Fruit fly (Drosophila melanogaster) whole organism, prepupa: ENCODE results near the gene mod.

ENCODE experiments used
- CG10631 ChIP-seq: fragments of 200-800 bp; sonication (Bioruptor generic); optimal IDR thresholded peaks from 2 replicates; lab custom pipeline; 2016; ENCODE audit warnings: missing biosample characterization, missing genetic modification characterization
- CG10669 ChIP-seq: fragments of 200-800 bp; sonication (Bioruptor generic); optimal IDR thresholded peaks from 3 replicates; lab custom pipeline; 2018; ENCODE audit warnings: missing biosample characterization, mild to moderate bottlenecking, missing genetic modification characterization, moderate library complexity
- CG11294 ChIP-seq: fragments of 200-800 bp; sonication (Bioruptor generic); IDR thresholded peaks from 2 replicates; pipeline ENCODE4 v1.3.6; 2022; ENCODE audit warnings: missing biosample characterization, missing genetic modification characterization
- CG11762 ChIP-seq: fragments of 200-800 bp; sonication (Bioruptor generic); optimal IDR thresholded peaks from 3 replicates; lab custom pipeline; 2016; ENCODE audit warnings: missing biosample characterization, missing genetic modification characterization; ENCODE audit not compliant: insufficient read depth
- CG11902 ChIP-seq: fragments of 200-800 bp; sonication (Bioruptor generic); optimal IDR thresholded peaks from 3 replicates; lab custom pipeline; 2016; ENCODE audit warnings: missing biosample characterization, missing genetic modification characterization
- CG15336 ChIP-seq: fragments of 200-800 bp; sonication (Bioruptor generic); IDR thresholded peaks from 2 replicates; pipeline ENCODE4 v1.3.6; 2022; ENCODE audit warnings: missing biosample characterization, missing genetic modification characterization
- CG1621 ChIP-seq: fragments of 200-800 bp; sonication (Bioruptor generic); optimal IDR thresholded peaks from 3 replicates; lab custom pipeline; 2018; ENCODE audit warnings: missing biosample characterization, mild to moderate bottlenecking, missing genetic modification characterization
- CG3032 ChIP-seq: fragments of 200-800 bp; optimal IDR thresholded peaks from 2 replicates; lab custom pipeline; 2019; ENCODE audit warnings: missing biosample characterization, mild to moderate bottlenecking, missing genetic modification characterization, moderate library complexity
- CG31627 ChIP-seq: fragments of 200-800 bp; sonication (Bioruptor generic); optimal IDR thresholded peaks from 3 replicates; lab custom pipeline; 2016; ENCODE audit warnings: missing biosample characterization, missing genetic modification characterization
- CG34406 ChIP-seq: fragments of 200-800 bp; sonication (Bioruptor generic); optimal IDR thresholded peaks from 3 replicates; lab custom pipeline; 2016; ENCODE audit warnings: missing biosample characterization, missing genetic modification characterization
- CG3919 ChIP-seq: fragments of 200-800 bp; sonication (Bioruptor generic); optimal IDR thresholded peaks from 3 replicates; lab custom pipeline; 2016; ENCODE audit warnings: missing biosample characterization, missing genetic modification characterization
- CG4318 ChIP-seq: fragments of 200-800 bp; sonication (Bioruptor generic); optimal IDR thresholded peaks from 3 replicates; lab custom pipeline; 2017; ENCODE audit warnings: missing biosample characterization, mild to moderate bottlenecking, missing genetic modification characterization
- CG6163 ChIP-seq: fragments of 200-800 bp; sonication (Bioruptor generic); IDR thresholded peaks from 3 replicates; pipeline ENCODE4 v1.3.6; 2022; ENCODE audit warnings: missing biosample characterization, missing genetic modification characterization
- CG6276 ChIP-seq: fragments of 200-800 bp; sonication (Bioruptor generic); optimal IDR thresholded peaks from 2 replicates; lab custom pipeline; 2017; ENCODE audit warnings: missing biosample characterization, mild to moderate bottlenecking, missing genetic modification characterization
- CG6792 ChIP-seq: fragments of 200-800 bp; sonication (Bioruptor generic); optimal IDR thresholded peaks from 3 replicates; lab custom pipeline; 2016; ENCODE audit warnings: missing biosample characterization, missing genetic modification characterization
- CG6808 ChIP-seq: fragments of 200-800 bp; sonication (Bioruptor generic); optimal IDR thresholded peaks from 3 replicates; lab custom pipeline; 2017; ENCODE audit warnings: missing biosample characterization, missing genetic modification characterization, mild to moderate bottlenecking, moderate library complexity, missing genetic modification reagents
- CG6854 ChIP-seq: fragments of 200-800 bp; sonication (Bioruptor generic); optimal IDR thresholded peaks from 2 replicates; lab custom pipeline; 2017; ENCODE audit warnings: missing biosample characterization, mild to moderate bottlenecking, missing genetic modification characterization
- CG7368 ChIP-seq: fragments of 200-800 bp; sonication (Bioruptor generic); optimal IDR thresholded peaks from 3 replicates; lab custom pipeline; 2016; ENCODE audit warnings: missing biosample characterization, missing genetic modification characterization
- CG8119 ChIP-seq: fragments of 200-800 bp; sonication (Bioruptor generic); IDR thresholded peaks from 3 replicates; pipeline ENCODE4 v1.3.6; 2022; ENCODE audit warnings: missing biosample characterization, missing genetic modification characterization
- CG8319 ChIP-seq: fragments of 200-800 bp; sonication (Bioruptor generic); optimal IDR thresholded peaks from 3 replicates; lab custom pipeline; 2016; ENCODE audit warnings: missing biosample characterization, missing genetic modification characterization
- Eip75B ChIP-seq: fragments of 200-800 bp; sonication (Bioruptor generic); optimal IDR thresholded peaks from 3 replicates; lab custom pipeline; 2016; ENCODE audit warnings: missing biosample characterization, missing genetic modification characterization
- Ets21C ChIP-seq: fragments of 200-800 bp; sonication (Bioruptor generic); optimal IDR thresholded peaks from 3 replicates; lab custom pipeline; 2016; ENCODE audit warnings: missing biosample characterization, missing genetic modification characterization
- Ets96B ChIP-seq: fragments of 200-800 bp; optimal IDR thresholded peaks from 2 replicates; lab custom pipeline; 2019; ENCODE audit warnings: missing biosample characterization, mild to moderate bottlenecking, missing genetic modification characterization, moderate library complexity
- Gug ChIP-seq: fragments of 200-800 bp; sonication (Bioruptor generic); IDR thresholded peaks from 2 replicates; pipeline ENCODE4 v1.3.6; 2022; ENCODE audit warnings: missing biosample characterization, missing genetic modification characterization
- Hr38 ChIP-seq: sonication (Bioruptor generic); optimal IDR thresholded peaks from 2 replicates; lab custom pipeline; 2016; ENCODE audit warnings: missing biosample characterization, missing genetic modification characterization
- Hr4 ChIP-seq: fragments of 200-800 bp; sonication (Bioruptor generic); optimal IDR thresholded peaks from 3 replicates; lab custom pipeline; 2016; ENCODE audit warnings: missing biosample characterization, missing genetic modification characterization
- Lpt ChIP-seq: fragments of 200-800 bp; sonication (Bioruptor generic); optimal IDR thresholded peaks from 3 replicates; lab custom pipeline; 2016; ENCODE audit warnings: missing biosample characterization, missing genetic modification characterization
- Met ChIP-seq: fragments of 200-800 bp; sonication (Bioruptor generic); optimal IDR thresholded peaks from 3 replicates; lab custom pipeline; 2016; ENCODE audit warnings: missing biosample characterization, missing genetic modification characterization
- OdsH ChIP-seq: fragments of 200-800 bp; sonication (Bioruptor generic); optimal IDR thresholded peaks from 3 replicates; lab custom pipeline; 2016; ENCODE audit warnings: missing biosample characterization, missing genetic modification characterization
- Sox14 ChIP-seq: fragments of 200-800 bp; sonication (Bioruptor generic); optimal IDR thresholded peaks from 3 replicates; lab custom pipeline; 2016; ENCODE audit warnings: missing biosample characterization, missing genetic modification characterization
- Sox15 ChIP-seq: fragments of 200-800 bp; sonication (Bioruptor generic); optimal IDR thresholded peaks from 3 replicates; lab custom pipeline; 2016; ENCODE audit warnings: missing biosample characterization, missing genetic modification characterization
- cyc ChIP-seq: fragments of 200-800 bp; sonication (Bioruptor generic); optimal IDR thresholded peaks from 3 replicates; lab custom pipeline; 2016; ENCODE audit warnings: missing biosample characterization, missing genetic modification characterization
- dsx ChIP-seq: fragments of 200-800 bp; optimal IDR thresholded peaks from 3 replicates; lab custom pipeline; 2019; ENCODE audit warnings: missing biosample characterization, mild to moderate bottlenecking, missing genetic modification characterization, moderate library complexity; ENCODE audit not compliant: poor library complexity, severe bottlenecking
- eg ChIP-seq: fragments of 200-800 bp; sonication (Bioruptor generic); IDR thresholded peaks from 3 replicates; pipeline ENCODE4 v1.3.6; 2022; ENCODE audit warnings: missing biosample characterization, missing genetic modification characterization
- fd59A ChIP-seq: fragments of 200-800 bp; sonication (Bioruptor generic); optimal IDR thresholded peaks from 2 replicates; lab custom pipeline; 2017; ENCODE audit warnings: missing biosample characterization, mild to moderate bottlenecking, missing genetic modification characterization, missing genetic modification reagents
- fd85E ChIP-seq: fragments of 200-800 bp; sonication (Bioruptor generic); optimal IDR thresholded peaks from 3 replicates; lab custom pipeline; 2016; ENCODE audit warnings: missing biosample characterization, missing genetic modification characterization
- fkh ChIP-seq: fragments of 200-800 bp; sonication (Bioruptor generic); optimal IDR thresholded peaks from 3 replicates; lab custom pipeline; 2017; ENCODE audit warnings: missing biosample characterization, mild to moderate bottlenecking, missing genetic modification characterization, moderate library complexity
- net ChIP-seq: fragments of 200-800 bp; sonication (Bioruptor generic); optimal IDR thresholded peaks from 3 replicates; lab custom pipeline; 2016; ENCODE audit warnings: missing biosample characterization, missing genetic modification characterization
- pdm3 ChIP-seq: fragments of 200-800 bp; sonication (Bioruptor generic); optimal IDR thresholded peaks from 3 replicates; lab custom pipeline; 2016; ENCODE audit warnings: missing biosample characterization, missing genetic modification characterization
- ss ChIP-seq, 2 experiments: fragments of 200-800 bp; sonication (Bioruptor generic); optimal IDR thresholded peaks; 2 replicates in 1 of 2; 3 replicates in 1 of 2; lab custom pipeline; 2017 to 2018; ENCODE audit warnings: mild to moderate bottlenecking in 2 of 2, missing biosample characterization in 2 of 2, missing genetic modification characterization in 2 of 2, moderate library complexity in 1 of 2
- vri ChIP-seq: fragments of 200-800 bp; sonication (Bioruptor generic); optimal IDR thresholded peaks from 3 replicates; lab custom pipeline; 2016; ENCODE audit warnings: missing biosample characterization, mild to moderate bottlenecking, missing genetic modification characterization

mod gene

DNA sequence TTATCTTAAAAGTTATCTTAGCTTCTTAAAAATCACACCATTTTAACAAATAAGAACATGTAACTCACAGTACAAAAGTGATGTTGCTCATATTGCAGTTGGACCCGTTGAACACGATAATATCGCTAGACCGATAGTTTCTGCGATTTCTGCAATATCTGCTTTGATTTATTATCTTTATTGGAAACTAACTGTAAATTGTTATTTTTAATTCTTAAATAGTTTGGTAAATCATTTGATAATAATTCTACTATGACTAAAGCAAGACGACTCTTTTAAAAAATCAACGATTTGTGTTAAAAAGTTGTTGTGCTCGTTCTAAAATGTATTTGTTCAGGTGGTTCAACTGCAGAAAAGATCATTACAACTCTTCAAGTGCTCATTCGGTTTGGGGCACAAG is 5.2 kb upstream of the mod start:
- TF ChIP-seq CG11762 (GFP tag; lab: Kevin White, UChicago) (no peak), CG8319 (no peak), eg (GFP tag; lab: Robert Waterston, UW) (no peak), OdsH (GFP tag; lab: Kevin White, UChicago) (no peak), fd85E (no peak), Eip75B (GFP tag; lab: Kevin White, UChicago) (no peak)

DNA sequence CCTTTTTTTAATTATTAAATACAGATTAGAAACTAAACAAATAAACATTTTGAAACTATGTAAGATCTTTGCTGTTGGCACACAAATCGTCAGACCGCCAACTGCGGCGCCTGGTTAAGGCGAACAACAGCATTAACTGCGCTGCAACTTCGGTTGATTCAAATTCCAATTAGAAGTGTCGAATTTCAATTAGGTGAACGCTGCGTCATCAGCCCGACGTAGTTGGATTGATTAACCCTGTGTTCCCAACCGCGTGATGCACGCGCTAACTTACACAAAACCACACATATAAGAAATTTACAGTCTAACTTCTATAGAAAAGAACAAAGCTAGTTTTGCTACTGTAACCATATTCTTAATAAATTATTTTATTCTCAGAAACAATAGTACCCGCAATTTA is 1.2 kb upstream of the mod start:
- TF ChIP-seq Hr38: no peak
- no peak for TF ChIP-seq cyc
- TF ChIP-seq CG10631 (GFP tag; lab: Kevin White, UChicago): no peak
- no peak for TF ChIP-seq CG11762 (GFP tag; lab: Kevin White, UChicago)
- TF ChIP-seq Ets21C (GFP tag; lab: Kevin White, UChicago): no peak
- TF ChIP-seq Sox15 (GFP tag; lab: Kevin White, UChicago): no peak
- TF ChIP-seq CG11902 (GFP tag; lab: Kevin White, UChicago): no peak
- TF ChIP-seq CG6854 (GFP tag; lab: Kevin White, UChicago): no peak
- TF ChIP-seq CG6808: no peak
- no peak for TF ChIP-seq Eip75B (GFP tag; lab: Kevin White, UChicago)
- no peak for TF ChIP-seq CG15336 (GFP tag; lab: Robert Waterston, UW)

DNA sequence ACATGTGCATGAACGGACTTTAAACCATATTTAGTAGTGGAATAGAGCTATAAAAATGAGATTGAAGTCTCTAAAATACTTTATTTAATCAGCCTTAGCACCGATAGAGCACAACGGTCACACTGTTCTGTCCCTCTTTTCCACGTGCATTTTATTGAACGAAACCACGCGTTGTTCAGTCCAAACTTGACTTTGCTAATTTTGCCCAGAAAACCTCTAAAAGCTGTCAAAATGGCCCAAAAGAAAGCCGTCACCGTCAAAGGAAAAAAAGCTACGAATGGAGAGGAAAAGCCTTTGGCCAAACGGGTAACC is 600 bp downstream of the mod start:
- TF ChIP-seq Lpt (GFP tag; lab: Kevin White, UChicago): no peak
- no peak for TF ChIP-seq CG6276
- TF ChIP-seq CG34406: no peak
- no peak for TF ChIP-seq pdm3 (GFP tag; lab: Kevin White, UChicago)
- TF ChIP-seq CG3032 (tag; lab: Kevin White, UChicago): no peak

- TF ChIP-seq vri (GFP tag; lab: Kevin White, UChicago) (no peak), CG4318 (GFP tag; lab: Kevin White, UChicago) (no peak), Hr4 (GFP tag; lab: Kevin White, UChicago) (no peak), CG31627 (GFP tag; lab: Kevin White, UChicago) (no peak), Lpt (GFP tag; lab: Kevin White, UChicago) (no peak), CG34406 (no peak), CG1621 (tag; lab: Kevin White, UChicago) (no peak), Ets96B (tag; lab: Kevin White, UChicago) (no peak), CG6163 (GFP tag; lab: Robert Waterston, UW) (no peak), CG11294 (GFP tag; lab: Robert Waterston, UW) (no peak), CG6854 (GFP tag; lab: Kevin White, UChicago) (no peak), CG10669 (no peak), Hr38 (no peak), CG6792 (no peak), CG15336 (GFP tag; lab: Robert Waterston, UW) (no peak; the same call in 1 of the 2 replicates), CG3032 (tag; lab: Kevin White, UChicago) (no peak), fd59A (GFP tag; lab: Kevin White, UChicago) (no peak), CG3919 (GFP tag; lab: Kevin White, UChicago) (no peak)
These were observed 8.4 kb downstream of the mod start for dm6 chr3R:32060214-32060613.

DNA sequence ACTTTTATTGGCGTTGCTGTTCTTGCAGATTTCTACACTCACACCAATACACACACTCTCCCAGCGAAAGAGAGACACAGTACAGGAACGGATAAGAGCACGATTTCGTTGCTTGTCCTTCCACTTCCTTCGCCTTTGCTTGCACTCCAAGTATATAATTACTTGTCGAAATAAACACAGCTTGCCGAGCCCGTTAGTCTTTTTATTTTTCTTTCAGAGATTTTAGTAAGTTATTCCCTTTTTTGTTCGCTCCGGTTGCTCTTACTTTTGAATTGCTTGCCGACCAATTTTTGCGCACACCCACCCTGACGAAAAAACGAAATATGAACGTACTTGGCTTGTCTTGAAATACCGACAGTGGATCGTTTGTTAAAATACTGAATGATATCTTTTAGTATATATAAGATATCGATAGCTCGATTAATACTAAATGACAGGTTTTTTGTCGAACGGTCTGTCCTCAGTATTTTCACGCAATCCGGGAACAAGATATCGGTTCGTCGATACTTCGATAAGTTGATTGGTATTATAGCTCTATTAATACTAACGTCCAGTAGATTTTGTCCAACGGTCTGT is 16.3 kb downstream of the mod start, which contains the start of gene Map205:
Map205 (minus strand) TSS at position 332 of the 576 bp plus-strand sequence.
- TF ChIP-seq CG7368 (GFP tag; lab: Kevin White, UChicago): no peak
- TF ChIP-seq fkh: no peak
- TF ChIP-seq CG10669: no peak
- TF ChIP-seq Gug (GFP tag; lab: Robert Waterston, UW): no peak
- no peak for TF ChIP-seq CG11294 (GFP tag; lab: Robert Waterston, UW)
- TF ChIP-seq CG6276: no peak
- TF ChIP-seq net (GFP tag; lab: Kevin White, UChicago): peak; percentile 4
- TF ChIP-seq CG4318 (GFP tag; lab: Kevin White, UChicago): no peak
- peak; percentile 10 for TF ChIP-seq Eip75B (GFP tag; lab: Kevin White, UChicago)
- peak; percentile 34 for TF ChIP-seq CG6808
- TF ChIP-seq ss (GFP tag; optimal IDR thresholded peaks at IDR 0.05; lab: Kevin White, UChicago): peak; percentile 53 to 60
- no peak for TF ChIP-seq CG1621 (tag; lab: Kevin White, UChicago)
- TF ChIP-seq Sox14 (GFP tag; lab: Kevin White, UChicago): no peak
- TF ChIP-seq CG3919 (GFP tag; lab: Kevin White, UChicago): no peak
- no peak for TF ChIP-seq CG8119 (GFP tag; lab: Robert Waterston, UW)
- TF ChIP-seq CG11762 (GFP tag; lab: Kevin White, UChicago): no peak
- TF ChIP-seq CG15336 (GFP tag; lab: Robert Waterston, UW): no peak
- peak; percentile 3 for TF ChIP-seq Ets96B (tag; lab: Kevin White, UChicago)
- no peak for TF ChIP-seq eg (GFP tag; lab: Robert Waterston, UW)
- peak; percentile 28 for TF ChIP-seq dsx
- TF ChIP-seq Met (GFP tag; lab: Kevin White, UChicago): peak; percentile 3
- TF ChIP-seq CG11902 (GFP tag; lab: Kevin White, UChicago): no peak
- TF ChIP-seq CG8319: no peak
- no peak for TF ChIP-seq CG3032 (tag; lab: Kevin White, UChicago)
- TF ChIP-seq CG31627 (GFP tag; lab: Kevin White, UChicago): no peak
- no peak for TF ChIP-seq Sox15 (GFP tag; lab: Kevin White, UChicago)
